Fruit fly (Drosophila melanogaster): ENCODE results near the gene CG34393.
A peak's percentile ranks its signal among the peaks of the same experiment; 100 is the strongest.

The CG34393 gene

dm6 chr2L:3228694-3229093, 28.4 kb upstream of the CG34393 start (continued):
- TF ChIP-seq Hmr (GFP tag; optimal IDR thresholded peaks at IDR 0.05) = peak; percentile 20
- TF ChIP-seq CG6689 (GFP tag; IDR thresholded peaks at IDR 0.05) = peak; percentile 35; the same call in 1 of the 2 replicates
- peak; percentile 30 for TF ChIP-seq CG18764 (GFP tag; optimal IDR thresholded peaks at IDR 0.05)
- no peak for TF ChIP-seq D (optimal IDR thresholded peaks at IDR 0.05)
- no peak for TF ChIP-seq D (GFP tag; optimal IDR thresholded peaks at IDR 0.05)
- no peak for TF ChIP-seq unc-4 (GFP tag; IDR thresholded peaks at IDR 0.05; ENCODE audit: partially characterized antibody)
- TF ChIP-seq fru (optimal IDR thresholded peaks at IDR 0.05) = no peak
- TF ChIP-seq gce (GFP tag; IDR thresholded peaks at IDR 0.05) = peak; percentile 28; the same call in 1 of the 3 replicates
- peak; percentile 44 for TF ChIP-seq CG6765 (GFP tag; optimal IDR thresholded peaks at IDR 0.05)
- 0 out of 3 replicates have a peak, but pooled peaks have one; percentile 38 for TF ChIP-seq CG11695 (GFP tag; IDR thresholded peaks at IDR 0.05)
- peak; percentile 17 for TF ChIP-seq dmrt99B (tag; optimal IDR thresholded peaks at IDR 0.05)
- TF ChIP-seq crp (GFP tag; optimal IDR thresholded peaks at IDR 0.05) = no peak
- TF ChIP-seq NFAT (GFP tag; IDR thresholded peaks at IDR 0.05) = peak; percentile 41; the same call in 1 of the 2 replicates
- no peak for TF ChIP-seq gcm2 (GFP tag; optimal IDR thresholded peaks at IDR 0.05)
- peak; percentile 9 for TF ChIP-seq pfk (GFP tag; optimal IDR thresholded peaks at IDR 0.05)
- TF ChIP-seq tap (tag; optimal IDR thresholded peaks at IDR 0.05) = peak; percentile 27
- peak; percentile 74 for TF ChIP-seq CG18599 (GFP tag; optimal IDR thresholded peaks at IDR 0.05)
- no peak for TF ChIP-seq Dip2 (GFP tag; IDR thresholded peaks at IDR 0.05)
- no peak for TF ChIP-seq CG11456 (GFP tag; IDR thresholded peaks at IDR 0.05)
- TF ChIP-seq zen2 (GFP tag; IDR thresholded peaks at IDR 0.05; ENCODE audit: partially characterized antibody) = no peak
- no peak for TF ChIP-seq jumu (GFP tag; optimal IDR thresholded peaks at IDR 0.05)
- TF ChIP-seq gem (tag; optimal IDR thresholded peaks at IDR 0.05) = no peak
- no peak for TF ChIP-seq B-H2 (GFP tag; optimal IDR thresholded peaks at IDR 0.05)
- 0 out of 2 replicates have a peak, but pooled peaks have one; percentile 32 for TF ChIP-seq toy (GFP tag; IDR thresholded peaks at IDR 0.05)
- TF ChIP-seq CG13775 (GFP tag; optimal IDR thresholded peaks at IDR 0.05) = no peak
- no peak for TF ChIP-seq CG18011 (GFP tag; optimal IDR thresholded peaks at IDR 0.05)
- TF ChIP-seq hbn (GFP tag; IDR thresholded peaks at IDR 0.05; ENCODE audit: partially characterized antibody) = no peak
- TF ChIP-seq run (tag; optimal IDR thresholded peaks at IDR 0.05) = no peak
- peak; percentile 44 for TF ChIP-seq sens (GFP tag)
- no peak for TF ChIP-seq GATAe (GFP tag; conservative IDR thresholded peaks at IDR 0.05)
- TF ChIP-seq CG2116 (GFP tag; optimal IDR thresholded peaks at IDR 0.05) = no peak
- peak; percentile 81 for TF ChIP-seq lab (GFP tag; optimal IDR thresholded peaks at IDR 0.05)
- no peak for TF ChIP-seq CHES-1-like (GFP tag; optimal IDR thresholded peaks at IDR 0.05)
- TF ChIP-seq Taf1 (GFP tag; IDR thresholded peaks at IDR 0.05) = no peak
- no peak for TF ChIP-seq salm (tag; optimal IDR thresholded peaks at IDR 0.05)
- peak; percentile 30 for TF ChIP-seq cwo (GFP tag; optimal IDR thresholded peaks at IDR 0.05)
- TF ChIP-seq CG13287 (GFP tag; IDR thresholded peaks at IDR 0.05; ENCODE audit: partially characterized antibody) = no peak
- TF ChIP-seq nau (GFP tag; optimal IDR thresholded peaks at IDR 0.05) = peak; percentile 63
- TF ChIP-seq hb (GFP tag; IDR thresholded peaks at IDR 0.05; ENCODE audit: partially characterized antibody) = no peak
- no peak for TF ChIP-seq Nf-YA (GFP tag; IDR thresholded peaks at IDR 0.05)
- 0 out of 2 replicates have a peak, but pooled peaks have one; percentile 22 for TF ChIP-seq CG31441 (GFP tag; IDR thresholded peaks at IDR 0.05)
- no peak for TF ChIP-seq odd (GFP tag; optimal IDR thresholded peaks at IDR 0.05)
- peak; percentile 69 for TF ChIP-seq HHEX (GFP tag; optimal IDR thresholded peaks at IDR 0.05)
- TF ChIP-seq CG6654 (GFP tag; optimal IDR thresholded peaks at IDR 0.05) = no peak
- TF ChIP-seq Sox100B (GFP tag; optimal IDR thresholded peaks at IDR 0.05) = peak; percentile 24
- TF ChIP-seq chm (GFP tag; IDR thresholded peaks at IDR 0.05) = no peak
- TF ChIP-seq CG15269 (tag; optimal IDR thresholded peaks at IDR 0.05) = peak; percentile 11
- TF ChIP-seq CG11696 (GFP tag; IDR thresholded peaks at IDR 0.05) = 0 out of 2 replicates have a peak, but pooled peaks have one; percentile 31
- TF ChIP-seq Scr (GFP tag; IDR thresholded peaks at IDR 0.05; ENCODE audit: partially characterized antibody) = no peak

Measured in whole organism, embryonic.